Fruit fly (Drosophila melanogaster) whole organism, embryonic: ENCODE results near the gene CG7484.

Experiments
- Bdp1 ChIP-seq: fragments of 200-800 bp; sonication (Bioruptor generic); optimal IDR thresholded peaks from 3 replicates; lab custom pipeline; 2016; ENCODE audit warnings: missing biosample characterization, missing genetic modification characterization
- Blimp-1 ChIP-seq: fragments of 200-800 bp; sonication (Bioruptor generic); optimal IDR thresholded peaks from 3 replicates; lab custom pipeline; 2018; ENCODE audit warnings: missing biosample characterization, missing genetic modification characterization, mild to moderate bottlenecking, moderate library complexity, missing genetic modification reagents
- CG11456 ChIP-seq: fragments of 200-800 bp; sonication (Bioruptor generic); IDR thresholded peaks from 3 replicates; pipeline ENCODE4 v1.3.6; 2022; ENCODE audit warnings: missing biosample characterization, missing genetic modification characterization
- CG12219 ChIP-seq: fragments of 200-800 bp; sonication (Bioruptor generic); optimal IDR thresholded peaks from 3 replicates; lab custom pipeline; 2018; ENCODE audit warnings: missing biosample characterization, mild to moderate bottlenecking, missing genetic modification characterization
- CG1233 ChIP-seq: fragments of 200-800 bp; sonication (Bioruptor generic); optimal IDR thresholded peaks from 4 replicates; lab custom pipeline; 2018; ENCODE audit warnings: missing biosample characterization, mild to moderate bottlenecking, missing genetic modification characterization
- CG14860 ChIP-seq: fragments of 200-800 bp; sonication (Bioruptor generic); IDR thresholded peaks from 3 replicates; pipeline ENCODE4 v1.3.6; 2022; ENCODE audit warnings: missing biosample characterization, missing genetic modification characterization; ENCODE audit not compliant: partially characterized antibody
- CG17912 ChIP-seq: fragments of 200-800 bp; sonication (Bioruptor generic); optimal IDR thresholded peaks from 2 replicates; lab custom pipeline; 2018; ENCODE audit warnings: missing biosample characterization, mild to moderate bottlenecking, missing genetic modification characterization
- CG1832 ChIP-seq: fragments of 200-800 bp; sonication (Bioruptor generic); optimal IDR thresholded peaks from 2 replicates; lab custom pipeline; 2017; ENCODE audit warnings: missing biosample characterization, mild to moderate bottlenecking, missing genetic modification characterization, inconsistent platforms
- CG2116 ChIP-seq: fragments of 200-800 bp; sonication (Bioruptor generic); optimal IDR thresholded peaks from 3 replicates; lab custom pipeline; 2018; ENCODE audit warnings: missing biosample characterization, mild to moderate bottlenecking, missing genetic modification characterization
- CG2678 ChIP-seq: fragments of 200-800 bp; sonication (Bioruptor generic); optimal IDR thresholded peaks from 3 replicates; lab custom pipeline; 2019; ENCODE audit warnings: missing biosample characterization, mild to moderate bottlenecking, missing genetic modification characterization, moderate library complexity
- CG2889 ChIP-seq: fragments of 200-800 bp; sonication (Bioruptor generic); IDR thresholded peaks from 3 replicates; pipeline ENCODE4 v1.3.6; 2022; ENCODE audit warnings: missing biosample characterization, missing genetic modification characterization
- CG3065 ChIP-seq: fragments of 200-800 bp; sonication (Bioruptor generic); optimal IDR thresholded peaks from 2 replicates; lab custom pipeline; 2016; ENCODE audit warnings: missing biosample characterization, missing genetic modification characterization
- CG32767 ChIP-seq: fragments of 200-800 bp; sonication (Bioruptor generic); IDR thresholded peaks from 2 replicates; pipeline ENCODE4 v1.3.6; 2022; ENCODE audit warnings: missing biosample characterization, missing genetic modification characterization
- CG5245 ChIP-seq: fragments of 200-800 bp; sonication (Bioruptor generic); optimal IDR thresholded peaks from 3 replicates; lab custom pipeline; 2016; ENCODE audit warnings: missing biosample characterization, missing genetic modification characterization
- CG6272 ChIP-seq: fragments of 200-800 bp; sonication (Bioruptor generic); IDR thresholded peaks from 2 replicates; pipeline ENCODE4 v1.3.6; 2022; ENCODE audit warnings: missing biosample characterization, missing genetic modification characterization
- CG7372 ChIP-seq: fragments of 200-800 bp; sonication (Bioruptor generic); IDR thresholded peaks from 2 replicates; pipeline ENCODE4 v1.3.6; 2022; ENCODE audit warnings: missing biosample characterization, missing genetic modification characterization
- CG7556 ChIP-seq: fragments of 200-800 bp; sonication (Bioruptor generic); optimal IDR thresholded peaks from 2 replicates; lab custom pipeline; 2017; ENCODE audit warnings: missing biosample characterization, mild to moderate bottlenecking, missing genetic modification characterization
- CG7963 ChIP-seq: fragments of 200-800 bp; sonication (Bioruptor generic); IDR thresholded peaks from 3 replicates; pipeline ENCODE4 v1.3.6; 2022; ENCODE audit warnings: missing biosample characterization, missing genetic modification characterization; ENCODE audit not compliant: partially characterized antibody
- CG8290 ChIP-seq, 3 experiments: fragments of 200-800 bp; sonication (Bioruptor generic); optimal IDR thresholded peaks; 2 replicates each; lab custom pipeline; 2016 to 2019; ENCODE audit warnings: missing biosample characterization in 3 of 3, missing genetic modification characterization in 3 of 3, mild to moderate bottlenecking in 2 of 3, moderate library complexity in 1 of 3
- CG8478 ChIP-seq: fragments of >200 bp; optimal IDR thresholded peaks from 2 replicates; lab custom pipeline; 2018
- D19B ChIP-seq: fragments of 200-800 bp; sonication (Bioruptor generic); optimal IDR thresholded peaks from 2 replicates; lab custom pipeline; 2017; ENCODE audit warnings: missing biosample characterization, mild to moderate bottlenecking, missing genetic modification characterization
- Dek ChIP-seq: fragments of 200-800 bp; sonication (Bioruptor generic); optimal IDR thresholded peaks from 3 replicates; lab custom pipeline; 2019; ENCODE audit warnings: missing biosample characterization, mild to moderate bottlenecking, missing genetic modification characterization, moderate library complexity
- Dip2 ChIP-seq: fragments of 200-800 bp; sonication (Bioruptor generic); IDR thresholded peaks from 2 replicates; pipeline ENCODE4 v1.3.6; 2022; ENCODE audit warnings: missing biosample characterization, missing genetic modification characterization
- E2f2 ChIP-seq: fragments of 200-800 bp; sonication (Bioruptor generic); IDR thresholded peaks from 2 replicates; pipeline ENCODE4 v1.3.6; 2022; ENCODE audit warnings: missing biosample characterization, missing genetic modification characterization
- Gug ChIP-seq: fragments of 200-800 bp; sonication (Bioruptor generic); IDR thresholded peaks from 4 replicates; pipeline ENCODE4 v1.3.6; 2022; ENCODE audit warnings: missing biosample characterization, missing genetic modification characterization
- HLH54F ChIP-seq: fragments of 200-800 bp; sonication (Bioruptor generic); optimal IDR thresholded peaks from 3 replicates; lab custom pipeline; 2016; ENCODE audit warnings: missing biosample characterization, missing genetic modification characterization
- Hey ChIP-seq: fragments of 200-800 bp; sonication (Bioruptor generic); optimal IDR thresholded peaks from 3 replicates; lab custom pipeline; 2018; ENCODE audit warnings: missing biosample characterization, mild to moderate bottlenecking, missing genetic modification characterization
- Hr39 ChIP-seq: fragments of >200 bp; optimal IDR thresholded peaks from 2 replicates; lab custom pipeline; 2017
- Lhr ChIP-seq: fragments of 200-800 bp; sonication (Bioruptor generic); optimal IDR thresholded peaks from 3 replicates; lab custom pipeline; 2017; ENCODE audit warnings: mild to moderate bottlenecking, missing biosample characterization, missing genetic modification reagents, missing genetic modification characterization
- Poxn ChIP-seq: fragments of 200-800 bp; sonication (Bioruptor generic); IDR thresholded peaks from 2 replicates; pipeline ENCODE4 v1.3.6; 2022; ENCODE audit warnings: missing biosample characterization, missing genetic modification characterization
- Sry-β ChIP-seq: fragments of 200-800 bp; sonication (Bioruptor generic); optimal IDR thresholded peaks from 2 replicates; lab custom pipeline; 2018; ENCODE audit warnings: missing biosample characterization, mild to moderate bottlenecking, missing genetic modification characterization, moderate library complexity
- Xbp1 ChIP-seq: fragments of 200-800 bp; sonication (Bioruptor generic); optimal IDR thresholded peaks from 3 replicates; lab custom pipeline; 2016; ENCODE audit warnings: missing biosample characterization, mild to moderate bottlenecking, missing genetic modification characterization
- ac ChIP-seq: fragments of 200-800 bp; sonication (Bioruptor generic); optimal IDR thresholded peaks from 3 replicates; lab custom pipeline; 2017; ENCODE audit warnings: missing biosample characterization, mild to moderate bottlenecking, missing genetic modification characterization
- bowl ChIP-seq: fragments of 200-800 bp; sonication (Bioruptor generic); IDR thresholded peaks from 2 replicates; pipeline ENCODE4 v1.3.6; 2022; ENCODE audit warnings: missing biosample characterization, missing genetic modification characterization
- btn ChIP-seq: fragments of 200-800 bp; sonication (Bioruptor generic); optimal IDR thresholded peaks from 2 replicates; lab custom pipeline; 2016; ENCODE audit warnings: missing biosample characterization, missing genetic modification characterization
- cas ChIP-seq: fragments of 200-800 bp; sonication (Bioruptor generic); IDR thresholded peaks from 2 replicates; pipeline ENCODE4 v1.3.6; 2022; ENCODE audit warnings: missing biosample characterization, missing genetic modification characterization
- dpn ChIP-seq, 2 experiments: fragments of 200-800 bp; sonication (Bioruptor generic); optimal IDR thresholded peaks; 3 replicates each; lab custom pipeline; 2016; ENCODE audit warnings: missing biosample characterization in 2 of 2, missing genetic modification characterization in 2 of 2
- exex ChIP-seq: fragments of 200-800 bp; sonication (Bioruptor generic); optimal IDR thresholded peaks from 4 replicates; lab custom pipeline; 2018; ENCODE audit warnings: missing biosample characterization, mild to moderate bottlenecking, missing genetic modification characterization, moderate library complexity
- hth ChIP-seq: fragments of >200 bp; optimal IDR thresholded peaks from 2 replicates; lab custom pipeline; 2017; ENCODE audit warnings: inconsistent platforms
- lab ChIP-seq: fragments of 200-800 bp; sonication (Bioruptor generic); optimal IDR thresholded peaks from 3 replicates; lab custom pipeline; 2017; ENCODE audit warnings: missing biosample characterization, missing genetic modification characterization, mild to moderate bottlenecking, moderate library complexity, missing genetic modification reagents
- org-1 ChIP-seq: fragments of 200-800 bp; sonication (Bioruptor generic); optimal IDR thresholded peaks from 2 replicates; lab custom pipeline; 2017; ENCODE audit warnings: missing biosample characterization, missing genetic modification characterization
- p53 ChIP-seq: fragments of 200-800 bp; sonication (Bioruptor generic); optimal IDR thresholded peaks from 2 replicates; lab custom pipeline; 2016; ENCODE audit warnings: missing biosample characterization, missing genetic modification characterization
- peb ChIP-seq: fragments of 200-800 bp; sonication (Bioruptor generic); IDR thresholded peaks from 2 replicates; pipeline ENCODE4 v1.3.6; 2022; ENCODE audit warnings: missing biosample characterization, missing genetic modification characterization
- phol ChIP-seq: fragments of 200-800 bp; sonication (Bioruptor generic); optimal IDR thresholded peaks from 3 replicates; lab custom pipeline; 2018; ENCODE audit warnings: missing biosample characterization, mild to moderate bottlenecking, missing genetic modification characterization, moderate library complexity
- pzg ChIP-seq: fragments of 200-800 bp; sonication (Bioruptor generic); optimal IDR thresholded peaks from 3 replicates; lab custom pipeline; 2018; ENCODE audit warnings: missing biosample characterization, mild to moderate bottlenecking, missing genetic modification characterization, moderate library complexity
- row ChIP-seq: fragments of 200-800 bp; sonication (Bioruptor generic); IDR thresholded peaks from 3 replicates; pipeline ENCODE4 v1.3.6; 2022; ENCODE audit warnings: missing biosample characterization, missing genetic modification characterization
- tin ChIP-seq: fragments of 200-800 bp; sonication (Bioruptor generic); optimal IDR thresholded peaks from 3 replicates; lab custom pipeline; 2016; ENCODE audit warnings: missing biosample characterization, missing genetic modification characterization
- tio ChIP-seq: fragments of 200-800 bp; sonication (Bioruptor generic); optimal IDR thresholded peaks from 2 replicates; lab custom pipeline; 2017; ENCODE audit warnings: missing biosample characterization, missing genetic modification characterization, inconsistent platforms
- trh ChIP-seq: fragments of 200-800 bp; sonication (Bioruptor generic); optimal IDR thresholded peaks from 2 replicates; lab custom pipeline; 2016; ENCODE audit warnings: missing biosample characterization, missing genetic modification characterization
- wor ChIP-seq: fragments of 200-800 bp; sonication (Bioruptor generic); IDR thresholded peaks from 2 replicates; pipeline ENCODE4 v1.3.6; 2022; ENCODE audit warnings: missing biosample characterization, missing genetic modification characterization

The CG7484 gene

DNA sequence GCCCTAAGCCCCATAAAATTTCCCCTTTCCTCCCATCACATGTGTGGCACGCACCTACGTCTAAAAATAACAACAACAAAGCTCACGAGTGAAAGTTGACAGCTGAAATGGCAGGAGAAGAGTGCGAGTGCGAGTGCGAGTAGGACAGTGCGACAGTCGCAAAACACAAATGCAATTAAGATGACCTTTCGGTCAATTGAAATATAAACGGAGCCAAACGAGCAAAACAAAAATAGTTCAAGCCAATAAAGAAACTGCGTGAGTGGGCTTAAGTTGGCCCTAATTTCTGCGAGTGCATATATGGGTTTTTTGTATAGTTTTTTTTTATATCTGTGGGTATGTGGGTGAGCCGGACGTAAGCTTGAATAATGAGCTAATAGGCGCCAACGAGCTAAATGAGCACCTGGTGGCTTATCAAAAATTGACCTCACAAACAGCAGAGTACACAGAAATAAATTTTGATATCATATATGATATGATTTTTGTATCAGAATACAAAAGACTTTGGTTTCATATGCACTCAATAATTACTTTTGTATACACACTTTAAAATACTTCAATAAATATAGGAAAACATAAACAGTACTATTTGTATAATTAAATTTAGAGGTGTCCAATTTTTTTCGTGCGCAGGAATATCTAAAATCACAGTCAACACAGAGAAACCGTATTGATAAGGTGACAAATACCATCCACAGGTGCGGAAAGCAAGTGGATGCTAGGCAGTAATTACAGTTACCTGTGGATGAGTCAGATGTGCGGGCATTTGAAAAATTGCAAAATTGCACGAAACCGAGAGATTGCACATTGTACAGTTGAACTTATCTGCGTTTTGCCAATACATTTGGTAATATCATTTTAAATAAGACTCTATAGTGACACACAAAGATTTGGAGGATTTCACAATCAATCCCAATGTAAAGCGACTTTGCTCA, 2.4 kb upstream of the CG7484 start (continued):
- peak; percentile 89 for TF ChIP-seq Blimp-1 (GFP tag; lab: Kevin White, UChicago)
- no peak for TF ChIP-seq trh
- no peak for TF ChIP-seq bowl
- TF ChIP-seq Dip2 (GFP tag; lab: Robert Waterston, UW), result no peak
- no peak for TF ChIP-seq Gug (GFP tag; lab: Robert Waterston, UW)
- no peak for TF ChIP-seq dpn (GFP tag; optimal IDR thresholded peaks at IDR 0.05; lab: Kevin White, UChicago)
- no peak for TF ChIP-seq tio (GFP tag; lab: Kevin White, UChicago)
- TF ChIP-seq CG2889 (GFP tag; lab: Robert Waterston, UW), result no peak
- no peak for TF ChIP-seq pzg (GFP tag; lab: Kevin White, UChicago)
- TF ChIP-seq CG8478, result no peak
- TF ChIP-seq CG8290 (GFP tag; optimal IDR thresholded peaks at IDR 0.05; lab: Kevin White, UChicago), result no peak
- TF ChIP-seq CG8290 (tag; optimal IDR thresholded peaks at IDR 0.05; lab: Kevin White, UChicago), result no peak
- TF ChIP-seq CG32767 (GFP tag; lab: Robert Waterston, UW), result no peak
- no peak for TF ChIP-seq tin (GFP tag; lab: Kevin White, UChicago)
- no peak for TF ChIP-seq CG6272 (GFP tag; lab: Robert Waterston, UW)
- no peak for TF ChIP-seq CG11456 (GFP tag; lab: Robert Waterston, UW)
- no peak for TF ChIP-seq Lhr
- no peak for TF ChIP-seq CG1832 (GFP tag; lab: Kevin White, UChicago)
- TF ChIP-seq CG14860 (GFP tag; lab: Robert Waterston, UW), result no peak
- no peak for TF ChIP-seq CG7963 (GFP tag; lab: Robert Waterston, UW)
- no peak for TF ChIP-seq CG12219
- peak; percentile 27 for TF ChIP-seq phol (tag; lab: Kevin White, UChicago)
- no peak for TF ChIP-seq Sry-β
- TF ChIP-seq lab (GFP tag; lab: Kevin White, UChicago), result peak; percentile 78
- no peak for TF ChIP-seq Dek (tag; lab: Kevin White, UChicago)
- no peak for TF ChIP-seq hth
- no peak for TF ChIP-seq cas (GFP tag; lab: Robert Waterston, UW)
- TF ChIP-seq Bdp1, result no peak
- no peak for TF ChIP-seq p53 (GFP tag; lab: Kevin White, UChicago)
- peak; percentile 22; the same call in 1 of the 2 replicates for TF ChIP-seq E2f2 (GFP tag; lab: Robert Waterston, UW)
- no peak for TF ChIP-seq CG3065 (GFP tag; lab: Kevin White, UChicago)
- no peak for TF ChIP-seq CG5245
- no peak for TF ChIP-seq org-1
- peak; percentile 16 for TF ChIP-seq Xbp1 (GFP tag; lab: Kevin White, UChicago)
- TF ChIP-seq btn (GFP tag; lab: Kevin White, UChicago), result no peak
- TF ChIP-seq exex, result peak; percentile 34
- no peak for TF ChIP-seq wor (GFP tag; lab: Robert Waterston, UW)
- no peak for TF ChIP-seq Hr39 (lab: Kevin White, UChicago)
- no peak for TF ChIP-seq peb
- TF ChIP-seq HLH54F (GFP tag; lab: Kevin White, UChicago), result no peak
- peak; percentile 54 for TF ChIP-seq CG2678 (tag; lab: Kevin White, UChicago)
- TF ChIP-seq Poxn (GFP tag; lab: Robert Waterston, UW), result no peak
- peak; percentile 11 for TF ChIP-seq CG7556 (GFP tag; lab: Kevin White, UChicago)
- no peak for TF ChIP-seq Hey (tag; lab: Kevin White, UChicago)
- peak; percentile 19 for TF ChIP-seq CG1233
- peak; percentile 52; the same call in 2 of the 3 replicates for TF ChIP-seq row
- TF ChIP-seq D19B (GFP tag; lab: Kevin White, UChicago), result no peak
- no peak for TF ChIP-seq ac (GFP tag; lab: Kevin White, UChicago)
- TF ChIP-seq CG17912 (GFP tag; lab: Kevin White, UChicago), result no peak
- TF ChIP-seq CG7372 (GFP tag; lab: Robert Waterston, UW), result no peak
- TF ChIP-seq CG2116 (GFP tag; lab: Kevin White, UChicago), result peak; percentile 5
